Worm (Caenorhabditis elegans): ENCODE results near the gene nlp-60.

Gene nlp-60

DNA sequence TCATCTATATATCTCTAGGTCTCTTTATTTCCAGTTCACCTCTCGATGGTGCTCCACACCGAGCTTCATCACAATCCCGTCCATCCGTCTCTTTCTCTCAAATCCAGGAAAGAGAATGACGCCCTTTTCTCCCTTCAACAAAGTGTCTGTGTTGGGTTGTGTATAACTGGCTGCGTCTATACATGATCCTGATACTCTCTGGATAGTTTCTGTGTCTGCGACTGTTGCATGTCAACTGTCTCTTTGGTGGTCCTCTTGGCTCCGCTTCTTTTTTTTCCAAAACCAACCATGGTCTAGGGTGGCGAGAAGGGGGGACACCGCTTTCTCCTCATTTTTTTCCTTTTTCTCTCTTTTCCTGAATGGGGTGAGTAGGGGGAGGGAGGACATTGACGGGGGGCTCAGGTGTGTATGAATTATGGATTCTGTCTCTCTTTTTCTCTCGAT lies 49.5 kb downstream of the nlp-60 start (continued):
- TF ChIP-seq let-526 (GFP tag; IDR thresholded peaks at IDR 0.05): no peak
- TF ChIP-seq hlh-12 (tag; optimal IDR thresholded peaks at IDR 0.05): no peak
- TF ChIP-seq lsy-27 (tag; optimal IDR thresholded peaks at IDR 0.05; ENCODE audit: borderline replicate concordance, insufficient read depth): no peak
- no peak for TF ChIP-seq sea-2 (GFP tag; IDR thresholded peaks at IDR 0.05)
- TF ChIP-seq Y79H2A.3 (GFP tag; conservative IDR thresholded peaks at IDR 0.05): no peak
- peak; percentile 23 for TF ChIP-seq attf-5 (GFP tag; optimal IDR thresholded peaks at IDR 0.05)
- no peak for TF ChIP-seq ama-1 (optimal IDR thresholded peaks at IDR 0.05)
- TF ChIP-seq ama-1 (GFP tag; optimal IDR thresholded peaks at IDR 0.05): no peak
- TF ChIP-seq hlh-26 (GFP tag; conservative IDR thresholded peaks at IDR 0.05): no peak
- TF ChIP-seq rcor-1 (GFP tag; IDR thresholded peaks at IDR 0.05): no peak
- no peak for TF ChIP-seq ztf-28 (GFP tag; IDR thresholded peaks at IDR 0.05)
- TF ChIP-seq F33H1.4 (GFP tag; IDR thresholded peaks at IDR 0.05): no peak
- TF ChIP-seq mcd-1 (GFP tag; IDR thresholded peaks at IDR 0.05): 0 out of 2 replicates have a peak, but pooled peaks have one; percentile 21
- TF ChIP-seq nhr-27 (tag; optimal IDR thresholded peaks at IDR 0.05): no peak
- no peak for TF ChIP-seq tbp1 (GFP tag; optimal IDR thresholded peaks at IDR 0.05)
- no peak for TF ChIP-seq F10E7.11 (tag; optimal IDR thresholded peaks at IDR 0.05)
- TF ChIP-seq unc-62 (GFP tag; optimal IDR thresholded peaks at IDR 0.05): no peak
- TF ChIP-seq T07F8.4 (tag; optimal IDR thresholded peaks at IDR 0.05): no peak
- no peak for TF ChIP-seq egrh-3 (GFP tag; IDR thresholded peaks at IDR 0.05)
- TF ChIP-seq aptf-3 (GFP tag; IDR thresholded peaks at IDR 0.05): no peak
- no peak for TF ChIP-seq dpl-1 (GFP tag; optimal IDR thresholded peaks at IDR 0.05)
- TF ChIP-seq snpc-1.3 (tag; optimal IDR thresholded peaks at IDR 0.05; ENCODE audit: insufficient read depth): no peak
- TF ChIP-seq lin-26 (GFP tag; IDR thresholded peaks at IDR 0.05): no peak
- no peak for TF ChIP-seq sdz-38 (tag; optimal IDR thresholded peaks at IDR 0.05)
- no peak for TF ChIP-seq T26A5.8 (tag; optimal IDR thresholded peaks at IDR 0.05)
- no peak for TF ChIP-seq C17E4.6 (GFP tag; IDR thresholded peaks at IDR 0.05)
- no peak for TF ChIP-seq aptf-2 (GFP tag; conservative IDR thresholded peaks at IDR 0.05)
- no peak for TF ChIP-seq lin-54 (GFP tag; optimal IDR thresholded peaks at IDR 0.05)
- no peak for TF ChIP-seq Y53F4B.3 (GFP tag; IDR thresholded peaks at IDR 0.05)
- no peak for TF ChIP-seq nhr-120 (GFP tag; IDR thresholded peaks at IDR 0.05)
- no peak for TF ChIP-seq F57A8.1 (GFP tag; optimal IDR thresholded peaks at IDR 0.05)
- peak; percentile 77 for TF ChIP-seq K12H6.12 (tag; optimal IDR thresholded peaks at IDR 0.05)
- no peak for TF ChIP-seq snpc-4 (GFP tag; optimal IDR thresholded peaks at IDR 0.05)
- TF ChIP-seq snpc-4 (tag; optimal IDR thresholded peaks at IDR 0.05): no peak
- TF ChIP-seq ceh-100 (GFP tag; IDR thresholded peaks at IDR 0.05): no peak
- TF ChIP-seq chd-7 (tag; optimal IDR thresholded peaks at IDR 0.05): peak; percentile 53
- TF ChIP-seq ztf-3 (GFP tag; optimal IDR thresholded peaks at IDR 0.05): no peak
- TF ChIP-seq K11D2.4 (GFP tag; IDR thresholded peaks at IDR 0.05): no peak
- no peak for TF ChIP-seq ccch-3 (GFP tag; optimal IDR thresholded peaks at IDR 0.05)
- no peak for TF ChIP-seq zim-3 (tag; optimal IDR thresholded peaks at IDR 0.05)
- no peak for TF ChIP-seq ceh-58 (GFP tag; IDR thresholded peaks at IDR 0.05)
- TF ChIP-seq hmg-20 (GFP tag; IDR thresholded peaks at IDR 0.05): no peak
- TF ChIP-seq repo-1 (tag; optimal IDR thresholded peaks at IDR 0.05): no peak
- peak; percentile 81 for TF ChIP-seq zfh-2 (GFP tag; conservative IDR thresholded peaks at IDR 0.05)
- no peak for TF ChIP-seq F57C9.4 (tag; optimal IDR thresholded peaks at IDR 0.05)
- no peak for TF ChIP-seq F49E8.2 (tag; optimal IDR thresholded peaks at IDR 0.05; ENCODE audit: insufficient read depth)
- TF ChIP-seq mel-28 (tag; optimal IDR thresholded peaks at IDR 0.05; ENCODE audit: borderline replicate concordance): no peak
- TF ChIP-seq F52B5.7 (tag; optimal IDR thresholded peaks at IDR 0.05): no peak
- TF ChIP-seq dox-1 (GFP tag; IDR thresholded peaks at IDR 0.05): no peak
- no peak for TF ChIP-seq lir-1 (GFP tag; conservative IDR thresholded peaks at IDR 0.05)
- no peak for TF ChIP-seq mxl-1 (tag; optimal IDR thresholded peaks at IDR 0.05)
